Worm (Caenorhabditis elegans): ENCODE measurements around the gene B0457.6.

DNA sequence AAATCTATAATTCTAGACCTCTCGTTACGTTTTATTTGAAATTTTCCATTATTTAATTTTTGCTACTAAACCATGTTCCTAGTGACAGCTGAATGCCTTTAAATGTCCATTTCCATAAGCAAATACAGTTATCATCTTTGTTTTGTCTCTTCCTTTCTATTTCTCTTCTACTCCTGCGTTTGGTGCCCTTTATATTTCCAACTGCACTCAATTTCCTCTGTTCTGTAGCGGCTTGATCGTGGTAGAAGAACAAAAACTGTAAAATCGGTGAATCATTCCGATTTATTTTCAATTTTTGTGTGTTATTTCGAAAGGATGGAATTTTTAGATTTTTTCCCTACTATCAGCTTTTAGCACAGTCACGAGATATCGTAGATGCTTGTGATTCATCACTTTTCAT is 26.3 kb upstream of the B0457.6 start:
- no peak for TF ChIP-seq nhr-237 (tag; optimal IDR thresholded peaks at IDR 0.05)
- no peak for TF ChIP-seq mxl-2 (GFP tag; conservative IDR thresholded peaks at IDR 0.05)
- TF ChIP-seq dpl-1 (GFP tag; optimal IDR thresholded peaks at IDR 0.05) = no peak
- TF ChIP-seq lin-39 (tag; optimal IDR thresholded peaks at IDR 0.05) = no peak
- no peak for TF ChIP-seq snpc-4 (tag; optimal IDR thresholded peaks at IDR 0.05)
- no peak for TF ChIP-seq ama-1 (optimal IDR thresholded peaks at IDR 0.05)
- TF ChIP-seq ceh-44 (GFP tag; IDR thresholded peaks at IDR 0.05) = no peak
- no peak for TF ChIP-seq tag-97 (GFP tag; IDR thresholded peaks at IDR 0.05)
- TF ChIP-seq nhr-77 (tag; optimal IDR thresholded peaks at IDR 0.05) = no peak
- TF ChIP-seq ztf-11 (tag; optimal IDR thresholded peaks at IDR 0.05) = no peak
- TF ChIP-seq aly-2 (tag; optimal IDR thresholded peaks at IDR 0.05) = no peak

All from whole organism, L4 larva.